Fruit fly (Drosophila melanogaster) Kc167 (cell line): ENCODE data around the gene WASp.

ENCODE experiments used
- Myc ChIP-seq: fragments of >200 bp; optimal IDR thresholded peaks from 2 replicates; lab custom pipeline; 2017; ENCODE audit warnings: missing external identifiers
- Sin3A ChIP-seq: fragments of >200 bp; optimal IDR thresholded peaks from 2 replicates; lab custom pipeline; 2018; ENCODE audit warnings: missing external identifiers
- h ChIP-seq: fragments of >200 bp; optimal IDR thresholded peaks from 3 replicates; lab custom pipeline; 2018; ENCODE audit warnings: missing external identifiers
- insv ChIP-seq: fragments of >200 bp; optimal IDR thresholded peaks from 3 replicates; lab custom pipeline; 2018; ENCODE audit warnings: missing external identifiers
- ttk ChIP-seq: sonication (Bioruptor generic); optimal IDR thresholded peaks from 2 replicates; lab custom pipeline; 2017; ENCODE audit warnings: missing external identifiers

DNA sequence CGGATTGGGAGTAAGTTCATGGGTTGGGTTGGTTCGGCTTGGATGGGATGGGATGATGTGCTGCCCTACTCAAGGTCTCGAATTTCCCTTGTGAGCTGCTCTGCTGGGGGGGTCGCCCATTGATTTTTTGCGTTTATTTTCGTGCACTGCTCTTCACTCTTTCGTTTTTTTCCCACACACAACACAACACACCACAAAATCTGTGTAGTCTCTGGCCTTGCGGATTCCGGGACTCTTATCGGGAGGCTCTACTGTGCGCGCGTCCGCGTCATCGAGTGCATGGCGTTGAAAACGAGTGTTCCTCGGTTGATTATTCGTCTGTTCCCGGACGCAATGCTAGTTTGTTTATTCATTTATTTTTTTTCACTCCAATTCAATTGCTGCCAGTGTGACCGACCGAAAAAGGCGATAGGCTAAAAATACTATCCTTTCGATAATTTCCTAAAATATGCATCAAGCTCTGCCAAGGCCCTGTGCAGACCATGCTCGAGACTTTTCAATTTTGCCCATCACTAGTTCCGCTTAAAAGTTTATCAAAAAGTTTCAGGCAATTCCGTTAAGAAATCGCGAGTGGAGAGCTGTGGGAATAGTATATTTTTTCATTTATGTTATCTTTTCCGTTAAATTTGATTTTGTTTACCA is at the start of gene WASp:
- TF ChIP-seq h (lab: Kevin White, UChicago) (no peak), ttk (lab: Kevin White, UChicago) (no peak), insv (lab: Kevin White, UChicago) (no peak), Sin3A (no peak), Myc (no peak)
